Fruit fly (Drosophila melanogaster): ENCODE measurements around the gene CG6470.

Gene CG6470

DNA sequence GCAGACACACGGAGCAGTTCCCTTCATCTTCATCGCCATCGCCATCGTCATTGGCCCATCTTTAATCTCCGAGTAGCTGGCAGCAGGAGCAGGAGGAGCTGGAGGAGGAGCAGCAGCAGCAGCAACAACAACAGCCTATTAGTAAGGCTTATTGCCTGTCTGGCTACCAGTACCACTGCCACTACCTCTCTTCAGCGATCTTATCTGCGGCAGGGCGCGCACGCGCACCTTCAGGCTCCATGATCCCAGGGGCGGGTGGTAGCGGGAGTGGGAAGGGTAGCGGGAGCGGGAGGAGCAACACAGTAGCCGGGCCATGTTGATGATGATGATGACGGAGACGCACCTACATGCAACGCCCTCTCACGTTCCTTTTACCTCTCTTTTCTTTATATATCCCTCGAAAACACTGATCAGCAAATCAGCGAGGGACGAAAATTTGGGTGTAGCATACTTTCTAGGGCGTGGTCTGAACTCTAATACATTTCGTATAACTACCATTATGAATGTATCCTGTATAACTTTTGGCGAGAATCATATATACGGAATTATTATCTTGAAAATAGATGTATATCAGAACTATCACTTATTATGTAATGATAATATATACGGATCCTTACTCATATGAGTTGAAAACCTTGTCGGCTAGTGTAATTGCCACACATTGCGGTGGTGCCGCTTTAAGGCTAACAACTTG lies 22.5 kb upstream of the CG6470 start:
- TF ChIP-seq Hr96 (GFP tag; optimal IDR thresholded peaks at IDR 0.05): no peak
- no peak for TF ChIP-seq Clk (GFP tag; optimal IDR thresholded peaks at IDR 0.05)
- TF ChIP-seq CG7045 (GFP tag; optimal IDR thresholded peaks at IDR 0.05): no peak
- TF ChIP-seq pad (GFP tag; optimal IDR thresholded peaks at IDR 0.05): no peak
- no peak for TF ChIP-seq CG14711 (tag; optimal IDR thresholded peaks at IDR 0.05)
- TF ChIP-seq kay (GFP tag; ENCODE audit: borderline replicate concordance): no peak
- TF ChIP-seq ovo (GFP tag; optimal IDR thresholded peaks at IDR 0.05): no peak
- no peak for TF ChIP-seq CG1620 (GFP tag; optimal IDR thresholded peaks at IDR 0.05)
- TF ChIP-seq Mnt (GFP tag; optimal IDR thresholded peaks at IDR 0.05): no peak
- TF ChIP-seq CG5204 (GFP tag; optimal IDR thresholded peaks at IDR 0.05): no peak
- TF ChIP-seq cnc (optimal IDR thresholded peaks at IDR 0.05): no peak
- no peak for TF ChIP-seq CG12768 (GFP tag; optimal IDR thresholded peaks at IDR 0.05)
- no peak for TF ChIP-seq tj (GFP tag; optimal IDR thresholded peaks at IDR 0.05)
- TF ChIP-seq CG7101 (tag; optimal IDR thresholded peaks at IDR 0.05): no peak
- TF ChIP-seq Crg-1 (GFP tag; optimal IDR thresholded peaks at IDR 0.05): no peak

DNA sequence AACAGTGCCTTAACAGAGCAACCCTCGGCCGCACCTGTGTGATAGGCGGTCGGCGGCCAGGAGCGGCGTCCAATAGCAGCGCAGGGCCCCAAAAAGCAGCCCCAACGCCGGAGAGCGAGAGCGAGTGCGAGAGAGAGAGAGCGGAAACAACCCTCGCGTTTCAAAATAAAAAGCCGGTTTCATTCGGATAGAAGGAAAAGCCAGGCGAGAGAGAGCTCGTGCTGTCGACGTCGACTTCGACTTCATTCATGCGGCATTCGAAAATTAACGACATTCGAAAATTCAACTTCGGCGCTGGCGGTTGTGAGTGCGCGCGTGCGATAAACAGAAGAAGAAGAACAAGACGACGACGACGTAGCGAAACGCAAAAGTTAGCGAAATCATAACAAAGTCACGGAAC lies 19.7 kb upstream of the CG6470 start:
- TF ChIP-seq cic (GFP tag; optimal IDR thresholded peaks at IDR 0.05) (peak; percentile 18), CG7045 (GFP tag; optimal IDR thresholded peaks at IDR 0.05) (no peak), bab1 (GFP tag; optimal IDR thresholded peaks at IDR 0.05) (peak; percentile 19), CG14711 (tag; optimal IDR thresholded peaks at IDR 0.05) (no peak), tj (GFP tag; optimal IDR thresholded peaks at IDR 0.05) (peak; percentile 23)

DNA sequence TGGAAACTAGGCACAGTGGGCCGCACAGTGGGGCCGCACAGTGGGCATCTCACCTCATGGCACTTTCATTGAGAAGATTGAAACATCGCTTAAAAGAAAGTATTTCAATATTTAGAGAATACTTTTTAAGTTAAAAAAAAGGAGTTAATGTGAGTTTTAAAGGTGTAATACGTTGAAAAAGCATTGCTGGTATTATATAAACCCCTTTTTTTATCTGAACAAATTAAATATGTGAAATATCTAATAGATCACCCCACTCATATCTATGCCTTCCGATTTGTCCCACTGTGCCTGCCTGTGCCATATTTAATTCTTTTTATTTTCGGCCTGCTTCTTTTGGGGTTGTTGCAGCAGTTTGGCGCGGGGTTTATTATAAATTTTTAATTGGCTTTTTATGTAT lies 18.6 kb upstream of the CG6470 start:
- TF ChIP-seq kay (GFP tag; ENCODE audit: borderline replicate concordance): peak; percentile 28
- no peak for TF ChIP-seq Crg-1 (GFP tag; optimal IDR thresholded peaks at IDR 0.05)

DNA sequence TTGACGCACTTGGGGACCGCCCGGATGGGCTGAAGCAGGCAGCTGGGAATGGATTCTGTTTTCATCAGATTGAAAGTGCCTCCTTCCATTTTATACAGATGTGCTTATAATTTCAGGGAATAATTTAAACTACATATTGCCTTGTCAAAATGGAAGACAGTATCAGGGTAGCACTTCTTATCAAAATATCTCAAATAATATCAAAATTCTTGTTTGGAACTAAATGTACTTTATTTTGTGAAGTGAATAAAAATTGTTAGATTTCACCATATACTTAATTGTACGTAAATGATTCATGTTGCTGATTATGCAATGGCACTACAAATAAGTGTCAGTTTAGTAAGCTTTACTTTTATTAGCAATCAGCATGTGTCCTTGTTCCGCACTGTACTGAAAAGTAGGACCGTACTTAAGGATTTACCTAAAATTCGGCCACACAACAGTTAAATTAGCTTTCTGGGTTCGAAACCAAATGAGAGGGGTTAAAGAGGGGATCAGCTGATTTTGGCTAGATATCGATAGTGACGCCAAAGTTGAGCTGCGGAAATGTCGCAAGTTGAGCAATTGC lies 13.6 kb upstream of the CG6470 start, which contains the start of the genes CG15042 and CG15047:
TSS of gene CG15042 (minus strand) at position 101 of the 568 bp plus-strand sequence.
TSS of gene CG15047 (plus strand) at position 518 of the 568 bp plus-strand sequence.
- TF ChIP-seq cnc (optimal IDR thresholded peaks at IDR 0.05) (no peak), CG5204 (GFP tag; optimal IDR thresholded peaks at IDR 0.05) (no peak), CG7045 (GFP tag; optimal IDR thresholded peaks at IDR 0.05) (no peak), Clk (GFP tag; optimal IDR thresholded peaks at IDR 0.05) (no peak), pad (GFP tag; optimal IDR thresholded peaks at IDR 0.05) (no peak)

DNA sequence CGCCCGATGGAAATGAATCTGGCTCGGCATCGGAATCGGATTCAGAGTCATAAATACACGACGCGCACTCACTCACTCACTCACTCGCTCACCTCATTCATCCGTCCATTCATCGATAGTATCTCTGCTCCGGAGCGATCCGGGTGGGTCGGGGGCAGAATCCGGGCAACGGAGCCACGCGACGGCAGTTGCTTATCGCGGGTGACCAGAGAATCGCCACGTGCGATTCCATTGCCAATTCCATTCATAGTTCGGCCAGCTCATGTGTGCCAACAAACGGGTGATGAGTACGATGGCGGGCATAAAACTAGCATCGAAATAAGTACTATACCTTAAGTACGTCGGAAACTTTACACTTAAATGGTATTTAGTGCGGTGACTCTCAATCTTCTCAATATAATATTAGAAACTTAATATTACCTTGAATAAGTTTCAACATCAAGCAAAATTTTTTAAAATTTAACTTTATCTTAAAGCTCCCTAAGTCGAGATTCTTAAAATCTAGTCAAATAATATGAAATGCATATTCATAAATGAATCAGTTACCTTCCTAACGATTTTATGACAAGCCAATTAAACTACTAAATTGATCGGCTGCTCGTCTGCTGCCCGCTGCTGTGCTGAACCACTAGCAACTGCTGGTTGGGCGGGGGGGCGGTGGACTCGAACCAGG lies 10.1 kb upstream of the CG6470 start:
- TF ChIP-seq cic (GFP tag; optimal IDR thresholded peaks at IDR 0.05): peak; percentile 87
- TF ChIP-seq CG14711 (tag; optimal IDR thresholded peaks at IDR 0.05): no peak
- TF ChIP-seq Mnt (GFP tag; optimal IDR thresholded peaks at IDR 0.05): peak; percentile 31

DNA sequence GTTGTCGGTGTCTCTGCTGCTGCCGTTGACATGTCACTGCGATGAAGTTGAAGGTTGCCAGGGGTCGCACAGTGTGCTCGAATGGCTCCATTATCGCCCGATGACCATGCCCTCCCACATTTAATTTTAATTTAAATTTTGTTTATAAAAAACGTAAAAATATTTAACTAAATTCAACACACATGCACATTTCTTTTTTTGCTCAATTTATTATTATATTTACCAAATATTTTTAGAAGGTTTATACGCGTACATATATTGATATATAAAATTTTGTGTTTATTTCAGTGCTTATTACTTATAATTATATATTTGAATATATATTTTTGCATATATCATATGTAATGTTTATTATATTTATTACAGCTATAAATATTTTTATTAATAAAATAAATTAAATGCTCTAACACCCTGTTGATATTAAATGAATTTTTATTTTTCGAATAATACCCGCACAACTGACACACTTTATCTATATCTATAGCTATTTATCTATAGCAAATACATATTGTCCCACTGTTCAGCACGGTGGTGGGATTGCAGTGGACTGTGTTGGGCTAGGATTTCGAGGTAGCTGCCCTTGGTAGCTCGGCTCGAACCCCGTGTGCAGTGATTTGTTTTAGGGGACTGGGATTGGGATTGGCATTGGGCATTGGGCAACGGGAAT lies 8.6 kb upstream of the CG6470 start:
- TF ChIP-seq Crg-1 (GFP tag; optimal IDR thresholded peaks at IDR 0.05) (no peak), pad (GFP tag; optimal IDR thresholded peaks at IDR 0.05) (no peak), CG1620 (GFP tag; optimal IDR thresholded peaks at IDR 0.05) (no peak), Mnt (GFP tag; optimal IDR thresholded peaks at IDR 0.05) (no peak), Clk (GFP tag; optimal IDR thresholded peaks at IDR 0.05) (no peak), CG5204 (GFP tag; optimal IDR thresholded peaks at IDR 0.05) (no peak), bab1 (GFP tag; optimal IDR thresholded peaks at IDR 0.05) (no peak), CG7045 (GFP tag; optimal IDR thresholded peaks at IDR 0.05) (no peak)

DNA sequence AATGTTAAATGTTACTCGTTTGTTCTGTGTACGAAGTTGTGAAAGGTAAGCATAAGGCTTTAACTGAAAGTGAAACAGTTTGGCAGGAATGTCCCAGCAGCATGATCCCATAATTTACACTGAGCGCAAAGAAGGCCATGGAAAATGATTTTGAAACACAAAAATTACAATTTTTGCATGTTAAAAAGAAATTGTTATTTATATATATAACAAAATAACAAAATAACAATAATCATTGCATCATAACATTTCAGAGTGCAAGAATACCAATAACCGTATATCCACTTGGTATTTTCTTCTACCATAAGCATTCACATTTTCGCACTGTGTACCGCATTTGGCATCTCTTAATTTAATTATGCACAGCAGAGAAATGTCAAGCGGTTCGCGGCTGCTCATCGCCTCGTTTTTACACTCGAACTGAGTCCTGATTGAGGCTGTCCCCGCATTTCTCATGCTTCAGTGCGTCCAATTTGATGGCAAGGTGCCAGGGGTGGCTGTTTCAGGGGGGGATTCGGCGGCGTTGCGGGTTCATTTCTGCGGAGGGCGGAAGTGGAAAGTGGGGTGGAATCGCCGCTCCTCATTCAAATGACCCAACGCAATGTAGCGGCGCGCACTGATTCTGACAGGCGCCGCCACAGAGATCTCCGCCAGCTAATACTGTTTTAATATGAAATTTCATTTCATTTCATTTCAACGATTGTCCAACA lies 7.9 kb upstream of the CG6470 start, which contains the start of gene CG6481:
TSS of gene CG6481 (minus strand) at position 51 of the 710 bp plus-strand sequence.
- TF ChIP-seq Mnt (GFP tag; optimal IDR thresholded peaks at IDR 0.05) (no peak), bab1 (GFP tag; optimal IDR thresholded peaks at IDR 0.05) (no peak), ovo (GFP tag; optimal IDR thresholded peaks at IDR 0.05) (no peak), cnc (optimal IDR thresholded peaks at IDR 0.05) (no peak), CG33017 (tag; optimal IDR thresholded peaks at IDR 0.05) (no peak), CG1620 (GFP tag; optimal IDR thresholded peaks at IDR 0.05) (no peak), pad (GFP tag; optimal IDR thresholded peaks at IDR 0.05) (no peak), CG14711 (tag; optimal IDR thresholded peaks at IDR 0.05) (no peak), CG5204 (GFP tag; optimal IDR thresholded peaks at IDR 0.05) (no peak), CG7101 (tag; optimal IDR thresholded peaks at IDR 0.05) (no peak), CG11617 (GFP tag; optimal IDR thresholded peaks at IDR 0.05) (no peak), kay (GFP tag; ENCODE audit: borderline replicate concordance) (no peak), Clk (GFP tag; optimal IDR thresholded peaks at IDR 0.05) (no peak), Crg-1 (GFP tag; optimal IDR thresholded peaks at IDR 0.05) (no peak), Hr96 (GFP tag; optimal IDR thresholded peaks at IDR 0.05) (no peak), CG12768 (GFP tag; optimal IDR thresholded peaks at IDR 0.05) (no peak), toe (GFP tag; optimal IDR thresholded peaks at IDR 0.05) (no peak), tj (GFP tag; optimal IDR thresholded peaks at IDR 0.05) (no peak), CG7045 (GFP tag; optimal IDR thresholded peaks at IDR 0.05) (no peak)

Measured in whole organism, adult.